Worm (Caenorhabditis elegans) whole organism, young adult: ENCODE measurements around the gene prmt-1.

Source experiments
- B0035.1 ChIP-seq: sonication (generic microtip); optimal IDR thresholded peaks from 2 replicates; lab custom pipeline; 2016; ENCODE audit warnings: missing genetic modification characterization, mild to moderate bottlenecking, missing compliant biosample characterization, missing genotype, missing genetic modification reagents
- B0336.3 ChIP-seq: fragments of 200-800 bp; sonication (Bioruptor generic); IDR thresholded peaks from 2 replicates; pipeline ENCODE4 v1.3.6; 2022; ENCODE audit warnings: missing genetic modification characterization, missing compliant biosample characterization
- F10E7.11 ChIP-seq: sonication (generic microtip); optimal IDR thresholded peaks from 2 replicates; lab custom pipeline; 2017; ENCODE audit warnings: mild to moderate bottlenecking, missing genetic modification characterization, moderate library complexity, missing compliant biosample characterization
- F23B12.7 ChIP-seq: sonication (generic microtip); optimal IDR thresholded peaks from 2 replicates; lab custom pipeline; 2017; ENCODE audit warnings: missing genetic modification characterization, mild to moderate bottlenecking, missing compliant biosample characterization, antibody characterized with exemption, moderate library complexity; ENCODE audit not compliant: insufficient read depth
- F49E8.2 ChIP-seq: sonication (generic microtip); optimal IDR thresholded peaks from 3 replicates; lab custom pipeline; 2017; ENCODE audit warnings: missing genetic modification characterization, mild to moderate bottlenecking, missing compliant biosample characterization, antibody characterized with exemption, moderate library complexity; ENCODE audit not compliant: insufficient read depth
- F57A8.1 ChIP-seq: fragments of 200-800 bp; sonication (Bioruptor generic); optimal IDR thresholded peaks from 2 replicates; lab custom pipeline; 2018; ENCODE audit warnings: mild to moderate bottlenecking, missing genetic modification characterization, moderate library complexity, missing compliant biosample characterization
- K11D2.4 ChIP-seq: fragments of 200-800 bp; sonication (Bioruptor generic); IDR thresholded peaks from 2 replicates; pipeline ENCODE4 v1.3.6; 2022; ENCODE audit warnings: missing genetic modification reagents, missing genetic modification characterization, missing compliant biosample characterization
- T26A5.8 ChIP-seq: sonication (generic microtip); optimal IDR thresholded peaks from 2 replicates; lab custom pipeline; 2016; ENCODE audit warnings: missing genetic modification characterization, missing compliant biosample characterization
- Y53F4B.3 ChIP-seq: fragments of 200-800 bp; sonication (Bioruptor generic); IDR thresholded peaks from 2 replicates; pipeline ENCODE4 v1.3.6; 2022; ENCODE audit warnings: missing genetic modification reagents, missing genetic modification characterization, missing compliant biosample characterization
- Y56A3A.18 ChIP-seq: fragments of 200-800 bp; sonication (Bioruptor generic); IDR thresholded peaks from 2 replicates; pipeline ENCODE4 v1.3.6; 2022; ENCODE audit warnings: missing genetic modification reagents, missing genetic modification characterization, missing compliant biosample characterization
- Y95B8A.8 ChIP-seq: fragments of 200-800 bp; sonication (Bioruptor generic); IDR thresholded peaks from 2 replicates; pipeline ENCODE4 v1.3.6; 2022; ENCODE audit warnings: missing genetic modification reagents, missing genetic modification characterization, missing compliant biosample characterization
- akir-1 ChIP-seq: fragments of 200-800 bp; sonication (Bioruptor generic); optimal IDR thresholded peaks from 2 replicates; lab custom pipeline; 2018; ENCODE audit warnings: mild to moderate bottlenecking, missing genetic modification characterization, moderate library complexity, missing compliant biosample characterization
- ama-1 ChIP-seq, 3 experiments: fragments of 150-350 bp in 1 of 3; sonication (generic microtip) in 2 of 3; optimal IDR thresholded peaks; 2 replicates each; lab custom pipeline; 2014 to 2018; ENCODE audit warnings: missing biosample characterization in 2 of 3, missing genetic modification characterization in 2 of 3, missing genetic modification reagents in 2 of 3
- aptf-2 ChIP-seq: fragments of 200-800 bp; sonication (Bioruptor generic); conservative IDR thresholded peaks from 2 replicates; pipeline ENCODE4 v1.3.6; 2022; ENCODE audit warnings: missing genetic modification reagents, missing genetic modification characterization, missing compliant biosample characterization
- aptf-3 ChIP-seq: fragments of 200-800 bp; sonication (Bioruptor generic); IDR thresholded peaks from 2 replicates; pipeline ENCODE4 v1.3.6; 2022; ENCODE audit warnings: missing genetic modification characterization, missing compliant biosample characterization
- athp-1 ChIP-seq: sonication (generic microtip); optimal IDR thresholded peaks from 2 replicates; lab custom pipeline; 2017; ENCODE audit warnings: mild to moderate bottlenecking, missing genetic modification characterization, missing compliant biosample characterization
- attf-3 ChIP-seq: fragments of 200-800 bp; sonication (Bioruptor generic); conservative IDR thresholded peaks from 2 replicates; pipeline ENCODE4 v1.3.6; 2022; ENCODE audit warnings: missing genetic modification reagents, missing genetic modification characterization, missing compliant biosample characterization
- attf-5 ChIP-seq: fragments of 200-800 bp; sonication (Bioruptor generic); optimal IDR thresholded peaks from 2 replicates; lab custom pipeline; 2018; ENCODE audit warnings: mild to moderate bottlenecking, missing genetic modification characterization, missing compliant biosample characterization
- ceh-27 ChIP-seq: fragments of 200-800 bp; sonication (Bioruptor generic); optimal IDR thresholded peaks from 2 replicates; lab custom pipeline; 2018; ENCODE audit warnings: mild to moderate bottlenecking, missing genetic modification characterization, moderate library complexity, missing compliant biosample characterization
- ceh-40 ChIP-seq: fragments of 200-800 bp; sonication (Bioruptor generic); IDR thresholded peaks from 2 replicates; pipeline ENCODE4 v1.3.6; 2022; ENCODE audit warnings: missing genetic modification characterization, missing compliant biosample characterization
- ceh-91 ChIP-seq: fragments of 200-800 bp; sonication (Bioruptor generic); IDR thresholded peaks from 2 replicates; pipeline ENCODE4 v1.3.6; 2022; ENCODE audit warnings: missing genetic modification reagents, missing genetic modification characterization, missing compliant biosample characterization
- dox-1 ChIP-seq: fragments of 200-800 bp; sonication (Bioruptor generic); IDR thresholded peaks from 2 replicates; pipeline ENCODE4 v1.3.6; 2022; ENCODE audit warnings: missing genetic modification reagents, missing genetic modification characterization, missing compliant biosample characterization
- dpl-1 ChIP-seq: fragments of 150-350 bp; optimal IDR thresholded peaks from 2 replicates; lab custom pipeline; 2014; ENCODE audit warnings: missing biosample characterization, missing genetic modification reagents, missing genetic modification characterization
- efl-1 ChIP-seq: fragments of 150-350 bp; optimal IDR thresholded peaks from 2 replicates; lab custom pipeline; 2014; ENCODE audit warnings: missing biosample characterization, missing genetic modification reagents, missing genetic modification characterization
- egl-44 ChIP-seq: fragments of 200-800 bp; sonication (Bioruptor generic); IDR thresholded peaks from 2 replicates; pipeline ENCODE4 v1.3.6; 2022; ENCODE audit warnings: missing genetic modification reagents, missing genetic modification characterization, missing compliant biosample characterization
- egrh-3 ChIP-seq: fragments of 200-800 bp; sonication (Bioruptor generic); IDR thresholded peaks from 2 replicates; pipeline ENCODE4 v1.3.6; 2022; ENCODE audit warnings: missing genetic modification reagents, missing genetic modification characterization, missing compliant biosample characterization
- ekl-4 ChIP-seq: fragments of 200-800 bp; sonication (Bioruptor generic); IDR thresholded peaks from 2 replicates; pipeline ENCODE4 v1.3.6; 2022; ENCODE audit warnings: missing genetic modification reagents, missing genetic modification characterization, missing compliant biosample characterization
- gei-17 ChIP-seq: fragments of 200-800 bp; sonication (Bioruptor generic); optimal IDR thresholded peaks from 2 replicates; lab custom pipeline; 2018; ENCODE audit warnings: mild to moderate bottlenecking, missing genetic modification characterization, missing compliant biosample characterization
- hlh-12 ChIP-seq: sonication (generic microtip); optimal IDR thresholded peaks from 2 replicates; lab custom pipeline; 2016; ENCODE audit warnings: missing genetic modification characterization, missing compliant biosample characterization
- hsf-1 ChIP-seq: fragments of 200-800 bp; sonication (Bioruptor generic); IDR thresholded peaks from 2 replicates; pipeline ENCODE4 v1.3.6; 2022; ENCODE audit warnings: missing genetic modification reagents, missing genetic modification characterization, missing compliant biosample characterization
- lag-1 ChIP-seq: fragments of 200-800 bp; sonication (Bioruptor generic); IDR thresholded peaks from 2 replicates; pipeline ENCODE4 v1.3.6; 2022; ENCODE audit warnings: missing genetic modification reagents, missing genetic modification characterization, missing compliant biosample characterization
- let-526 ChIP-seq: fragments of 200-800 bp; sonication (Bioruptor generic); IDR thresholded peaks from 2 replicates; pipeline ENCODE4 v1.3.6; 2022; ENCODE audit warnings: missing genetic modification reagents, missing genetic modification characterization, missing compliant biosample characterization
- lin-35 ChIP-seq, 3 experiments: fragments of 150-350 bp in 2 of 3; sonication (generic microtip) in 1 of 3; optimal IDR thresholded peaks; 2 replicates each; lab custom pipeline; 2014 to 2018; ENCODE audit warnings: missing biosample characterization in 3 of 3, missing genetic modification characterization in 3 of 3, missing genetic modification reagents in 3 of 3
- lsl-1 ChIP-seq: fragments of 200-800 bp; sonication (Bioruptor generic); optimal IDR thresholded peaks from 2 replicates; lab custom pipeline; 2018; ENCODE audit warnings: mild to moderate bottlenecking, missing genetic modification characterization, moderate library complexity, missing compliant biosample characterization
- mxl-1 ChIP-seq: sonication (generic microtip); optimal IDR thresholded peaks from 2 replicates; lab custom pipeline; 2016; ENCODE audit warnings: missing genetic modification characterization, missing compliant biosample characterization
- nfyb-1 ChIP-seq: fragments of 200-800 bp; sonication (Bioruptor generic); IDR thresholded peaks from 2 replicates; pipeline ENCODE4 v1.3.6; 2022; ENCODE audit warnings: missing genetic modification reagents, missing genetic modification characterization, missing compliant biosample characterization
- nhr-27 ChIP-seq: fragments of 200-800 bp; sonication (Bioruptor generic); optimal IDR thresholded peaks from 2 replicates; lab custom pipeline; 2018; ENCODE audit warnings: mild to moderate bottlenecking, missing genetic modification characterization, moderate library complexity, missing compliant biosample characterization
- pbrm-1 ChIP-seq: fragments of 200-800 bp; sonication (Bioruptor generic); IDR thresholded peaks from 2 replicates; pipeline ENCODE4 v1.3.6; 2022; ENCODE audit warnings: missing genetic modification reagents, missing genetic modification characterization, missing compliant biosample characterization
- rcor-1 ChIP-seq: fragments of 200-800 bp; sonication (Bioruptor generic); IDR thresholded peaks from 2 replicates; pipeline ENCODE4 v1.3.6; 2022; ENCODE audit warnings: missing genetic modification reagents, missing genetic modification characterization, missing compliant biosample characterization
- snpc-1.1 ChIP-seq: sonication (generic microtip); optimal IDR thresholded peaks from 2 replicates; lab custom pipeline; 2017; ENCODE audit warnings: missing genetic modification characterization, mild to moderate bottlenecking, missing compliant biosample characterization, antibody characterized with exemption, moderate library complexity, missing genotype, missing genetic modification reagents; ENCODE audit not compliant: insufficient read depth
- snpc-4 ChIP-seq, 5 experiments: fragments of 150-350 bp in 1 of 5; sonication (generic microtip) in 4 of 5; optimal IDR thresholded peaks; 2 replicates each; lab custom pipeline; 2014 to 2018; ENCODE audit warnings: missing genetic modification characterization in 5 of 5, missing biosample characterization in 3 of 5, antibody characterized with exemption in 2 of 5, mild to moderate bottlenecking in 2 of 5, missing compliant biosample characterization in 2 of 5, missing genotype in 2 of 5, moderate library complexity in 2 of 5, missing genetic modification reagents in 1 of 5
- tlf-1 ChIP-seq: fragments of 200-800 bp; sonication (Bioruptor generic); optimal IDR thresholded peaks from 2 replicates; lab custom pipeline; 2018; ENCODE audit warnings: mild to moderate bottlenecking, missing genetic modification characterization, missing compliant biosample characterization
- unc-62 ChIP-seq: fragments of 150-350 bp; optimal IDR thresholded peaks from 2 replicates; lab custom pipeline; 2014; ENCODE audit warnings: missing biosample characterization, missing genetic modification reagents, missing genetic modification characterization
- xnd-1 ChIP-seq: sonication (generic microtip); optimal IDR thresholded peaks from 2 replicates; lab custom pipeline; 2016; ENCODE audit warnings: missing genotype, missing genetic modification reagents, missing genetic modification characterization, missing compliant biosample characterization
- zim-3 ChIP-seq: sonication (generic microtip); optimal IDR thresholded peaks from 2 replicates; lab custom pipeline; 2017; ENCODE audit warnings: mild to moderate bottlenecking, missing genetic modification characterization, moderate library complexity, missing compliant biosample characterization
- ztf-18 ChIP-seq: sonication (generic microtip); optimal IDR thresholded peaks from 2 replicates; lab custom pipeline; 2016; ENCODE audit warnings: missing genotype, mild to moderate bottlenecking, missing genetic modification characterization, missing compliant biosample characterization
- ztf-26 ChIP-seq: sonication (generic microtip); optimal IDR thresholded peaks from 2 replicates; lab custom pipeline; 2017; ENCODE audit warnings: missing genetic modification characterization, missing compliant biosample characterization
- ztf-6 ChIP-seq: fragments of 200-800 bp; sonication (Bioruptor generic); IDR thresholded peaks from 2 replicates; pipeline ENCODE4 v1.3.6; 2022; ENCODE audit warnings: missing genetic modification reagents, missing genetic modification characterization, missing compliant biosample characterization

Gene prmt-1

ce11 chrV:20266992-20267391, 2.5 kb downstream of the prmt-1 start, which contains the start of gene mdt-17 (continued):
- TF ChIP-seq akir-1 (no peak), tlf-1 (GFP tag; lab: Kevin White, UChicago) (peak; percentile 47), zim-3 (tag; lab: Kevin White, UChicago) (no peak), nhr-27 (tag; lab: Kevin White, UChicago) (no peak), F10E7.11 (tag; lab: Kevin White, UChicago) (no peak), Y53F4B.3 (GFP tag; lab: Robert Waterston, UW) (no peak), unc-62 (no peak), lag-1 (GFP tag; lab: Robert Waterston, UW) (no peak), ekl-4 (GFP tag; lab: Robert Waterston, UW) (peak; percentile 82; the same call in 1 of the 2 replicates), let-526 (no peak), Y56A3A.18 (no peak), snpc-4 (GFP tag; optimal IDR thresholded peaks at IDR 0.05; lab: Kevin White, UChicago) (no peak), snpc-4 (tag; optimal IDR thresholded peaks at IDR 0.05; lab: Kevin White, UChicago) (no peak), ama-1 (optimal IDR thresholded peaks at IDR 0.05; lab: Kevin White, UChicago) (no peak), ama-1 (GFP tag; optimal IDR thresholded peaks at IDR 0.05; lab: Kevin White, UChicago) (no peak), ztf-6 (GFP tag; lab: Robert Waterston, UW) (no peak), ztf-18 (tag; lab: Kevin White, UChicago) (no peak), lin-35 (GFP tag; optimal IDR thresholded peaks at IDR 0.05; lab: Kevin White, UChicago) (no peak), dpl-1 (no peak), B0035.1 (tag; lab: Kevin White, UChicago) (no peak), F49E8.2 (tag; lab: Kevin White, UChicago) (no peak), efl-1 (GFP tag; lab: Kevin White, UChicago) (no peak), K11D2.4 (GFP tag; lab: Robert Waterston, UW) (no peak), nfyb-1 (GFP tag; lab: Robert Waterston, UW) (peak; percentile 61; the same call in 1 of the 2 replicates), ceh-40 (GFP tag; lab: Robert Waterston, UW) (no peak), xnd-1 (tag; lab: Kevin White, UChicago) (no peak), pbrm-1 (GFP tag; lab: Robert Waterston, UW) (no peak), mxl-1 (tag; lab: Kevin White, UChicago) (no peak), hlh-12 (tag; lab: Kevin White, UChicago) (no peak), dox-1 (GFP tag; lab: Robert Waterston, UW) (0 out of 2 replicates have a peak, but pooled peaks have one; percentile 15), egrh-3 (GFP tag; lab: Robert Waterston, UW) (no peak), Y95B8A.8 (GFP tag; lab: Robert Waterston, UW) (0 out of 2 replicates have a peak, but pooled peaks have one; percentile 22), aptf-3 (no peak), F57A8.1 (GFP tag; lab: Kevin White, UChicago) (no peak), F23B12.7 (tag; lab: Kevin White, UChicago) (no peak), B0336.3 (GFP tag; lab: Robert Waterston, UW) (peak; percentile 80), gei-17 (no peak), rcor-1 (GFP tag; lab: Robert Waterston, UW) (no peak), athp-1 (tag; lab: Kevin White, UChicago) (peak; percentile 79), hsf-1 (GFP tag; lab: Robert Waterston, UW) (peak; percentile 41; the same call in 1 of the 2 replicates), attf-3 (GFP tag; lab: Robert Waterston, UW) (no peak), T26A5.8 (tag; lab: Kevin White, UChicago) (no peak), egl-44 (GFP tag; lab: Robert Waterston, UW) (no peak), ceh-27 (GFP tag; lab: Kevin White, UChicago) (no peak), attf-5 (GFP tag; lab: Kevin White, UChicago) (no peak), snpc-1.1 (tag; lab: Kevin White, UChicago) (no peak), ztf-26 (tag; lab: Kevin White, UChicago) (no peak), lsl-1 (GFP tag; lab: Kevin White, UChicago) (no peak), ceh-91 (GFP tag; lab: Robert Waterston, UW) (no peak), aptf-2 (GFP tag; lab: Robert Waterston, UW) (no peak)
